Worm (Caenorhabditis elegans): ENCODE data around the gene Y39A1A.2.
A peak's percentile ranks its signal among the peaks of the same experiment; 100 is the strongest.

Gene Y39A1A.2

ce11 chrIII:10628360-10628759, 25.0 kb upstream of the Y39A1A.2 start:
- no peak for TF ChIP-seq unc-3 (GFP tag; conservative IDR thresholded peaks at IDR 0.05)
- TF ChIP-seq unc-3 (tag; optimal IDR thresholded peaks at IDR 0.05), result no peak
- no peak for TF ChIP-seq zip-5 (tag; optimal IDR thresholded peaks at IDR 0.05)
- TF ChIP-seq hlh-6 (tag; optimal IDR thresholded peaks at IDR 0.05), result no peak
- no peak for TF ChIP-seq ceh-6 (GFP tag; optimal IDR thresholded peaks at IDR 0.05)
- TF ChIP-seq C38D4.7 (GFP tag; optimal IDR thresholded peaks at IDR 0.05), result no peak
- peak; percentile 32 for TF ChIP-seq nfya-1 (tag; optimal IDR thresholded peaks at IDR 0.05)
- TF ChIP-seq ahr-1 (tag; optimal IDR thresholded peaks at IDR 0.05), result no peak
- no peak for TF ChIP-seq dmd-4 (tag; optimal IDR thresholded peaks at IDR 0.05; ENCODE audit: borderline replicate concordance)
- no peak for TF ChIP-seq unc-86 (tag; optimal IDR thresholded peaks at IDR 0.05)

ce11 chrIII:10624564-10624963, 21.2 kb upstream of the Y39A1A.2 start:
- TF ChIP-seq C08G9.2 (tag; optimal IDR thresholded peaks at IDR 0.05), result peak; percentile 66
- TF ChIP-seq rnt-1 (tag; optimal IDR thresholded peaks at IDR 0.05), result peak; percentile 44
- TF ChIP-seq mec-3 (tag; optimal IDR thresholded peaks at IDR 0.05; ENCODE audit: borderline replicate concordance), result no peak
- peak; percentile 56 for TF ChIP-seq ztf-16 (tag; optimal IDR thresholded peaks at IDR 0.05)
- TF ChIP-seq ceh-31 (tag; optimal IDR thresholded peaks at IDR 0.05), result no peak
- TF ChIP-seq madf-2 (tag; optimal IDR thresholded peaks at IDR 0.05), result peak; percentile 63
- peak; percentile 26 for TF ChIP-seq nfya-1 (tag; optimal IDR thresholded peaks at IDR 0.05)
- TF ChIP-seq che-1 (tag; optimal IDR thresholded peaks at IDR 0.05), result peak; percentile 80
- peak; percentile 40 for TF ChIP-seq hlh-30 (tag; optimal IDR thresholded peaks at IDR 0.05; ENCODE audit: insufficient read depth)
- peak; percentile 75 for TF ChIP-seq hlh-6 (tag; optimal IDR thresholded peaks at IDR 0.05)
- TF ChIP-seq odd-2 (tag; optimal IDR thresholded peaks at IDR 0.05), result peak; percentile 39
- TF ChIP-seq pha-4 (tag; optimal IDR thresholded peaks at IDR 0.05), result no peak
- no peak for TF ChIP-seq elt-4 (tag; optimal IDR thresholded peaks at IDR 0.05)
- no peak for TF ChIP-seq dmd-4 (tag; optimal IDR thresholded peaks at IDR 0.05; ENCODE audit: borderline replicate concordance)
- peak; percentile 36 for TF ChIP-seq ceh-2 (tag; optimal IDR thresholded peaks at IDR 0.05)
- TF ChIP-seq fkh-6 (tag; optimal IDR thresholded peaks at IDR 0.05), result peak; percentile 65
- TF ChIP-seq ceh-24 (tag; optimal IDR thresholded peaks at IDR 0.05), result no peak
- TF ChIP-seq unc-55 (GFP tag; optimal IDR thresholded peaks at IDR 0.05), result no peak
- no peak for TF ChIP-seq pax-1 (tag; optimal IDR thresholded peaks at IDR 0.05)
- TF ChIP-seq unc-42 (tag; optimal IDR thresholded peaks at IDR 0.05), result no peak
- TF ChIP-seq unc-86 (tag; optimal IDR thresholded peaks at IDR 0.05), result peak; percentile 70
- TF ChIP-seq eyg-1 (tag; optimal IDR thresholded peaks at IDR 0.05), result peak; percentile 31
- peak; percentile 68 for TF ChIP-seq ceh-19 (GFP tag; optimal IDR thresholded peaks at IDR 0.05)
- peak; percentile 70 for TF ChIP-seq lin-11 (tag; optimal IDR thresholded peaks at IDR 0.05)
- peak; percentile 27 for TF ChIP-seq sdc-2 (tag; optimal IDR thresholded peaks at IDR 0.05)
- TF ChIP-seq pha-2 (tag; optimal IDR thresholded peaks at IDR 0.05), result peak; percentile 67
- TF ChIP-seq pat-9 (tag; optimal IDR thresholded peaks at IDR 0.05), result peak; percentile 65
- no peak for TF ChIP-seq hlh-15 (tag; optimal IDR thresholded peaks at IDR 0.05)
- no peak for TF ChIP-seq ceh-45 (GFP tag; IDR thresholded peaks at IDR 0.05)
- no peak for TF ChIP-seq pqm-1 (tag; optimal IDR thresholded peaks at IDR 0.05)
- peak; percentile 36 for TF ChIP-seq T23F11.4 (GFP tag; optimal IDR thresholded peaks at IDR 0.05)
- peak; percentile 77 for TF ChIP-seq sox-2 (GFP tag; IDR thresholded peaks at IDR 0.05)
- no peak for TF ChIP-seq ahr-1 (tag; optimal IDR thresholded peaks at IDR 0.05)
- no peak for TF ChIP-seq fkh-10 (GFP tag; optimal IDR thresholded peaks at IDR 0.05)
- peak; percentile 43 for TF ChIP-seq gmeb-2 (tag; optimal IDR thresholded peaks at IDR 0.05)
- no peak for TF ChIP-seq F13H6.1 (tag; optimal IDR thresholded peaks at IDR 0.05)
- TF ChIP-seq unc-3 (GFP tag; conservative IDR thresholded peaks at IDR 0.05), result 0 out of 2 replicates have a peak, but pooled peaks have one; percentile 34
- peak; percentile 58 for TF ChIP-seq unc-3 (tag; optimal IDR thresholded peaks at IDR 0.05)
- TF ChIP-seq nhr-11 (tag; optimal IDR thresholded peaks at IDR 0.05), result no peak
- peak; percentile 53 for TF ChIP-seq dve-1 (tag; optimal IDR thresholded peaks at IDR 0.05)
- no peak for TF ChIP-seq zip-5 (tag; optimal IDR thresholded peaks at IDR 0.05)
- TF ChIP-seq K09A11.1 (tag; optimal IDR thresholded peaks at IDR 0.05; ENCODE audit: insufficient read depth), result no peak
- TF ChIP-seq pag-3 (tag; optimal IDR thresholded peaks at IDR 0.05; ENCODE audit: borderline replicate concordance), result no peak
- peak; percentile 67 for TF ChIP-seq C38D4.7 (GFP tag; optimal IDR thresholded peaks at IDR 0.05)
- no peak for TF ChIP-seq ceh-22 (tag; optimal IDR thresholded peaks at IDR 0.05)
- peak; percentile 51 for TF ChIP-seq tbx-2 (tag; optimal IDR thresholded peaks at IDR 0.05)
- TF ChIP-seq ets-4 (tag; optimal IDR thresholded peaks at IDR 0.05), result no peak
- TF ChIP-seq ref-2 (tag; optimal IDR thresholded peaks at IDR 0.05), result peak; percentile 37
- no peak for TF ChIP-seq ceh-30 (tag; optimal IDR thresholded peaks at IDR 0.05)

All from whole organism, late embryonic.